Worm (Caenorhabditis elegans) whole organism, L4 larva: ENCODE measurements around the gene F13E9.11.
A peak's percentile ranks its signal among the peaks of the same experiment; 100 is the strongest.

Source experiments
- lin-1 ChIP-seq: fragments of 200-800 bp; sonication (Bioruptor generic); IDR thresholded peaks from 2 replicates; pipeline ENCODE4 v1.3.6; 2022; ENCODE audit warnings: missing genetic modification reagents, missing genetic modification characterization, missing compliant biosample characterization
- mep-1 ChIP-seq: fragments of 150-350 bp; sonication (generic microtip); optimal IDR thresholded peaks from 3 replicates; lab custom pipeline; 2014; ENCODE audit warnings: missing biosample characterization, missing genetic modification characterization
- nhr-25 ChIP-seq: sonication (generic microtip); optimal IDR thresholded peaks from 2 replicates; lab custom pipeline; 2017; ENCODE audit warnings: missing genetic modification characterization, mild to moderate bottlenecking, missing compliant biosample characterization, antibody characterized with exemption, moderate library complexity, borderline replicate concordance; ENCODE audit not compliant: insufficient read depth
- nhr-28 ChIP-seq: fragments of 150-350 bp; optimal IDR thresholded peaks from 2 replicates; lab custom pipeline; 2014; ENCODE audit warnings: missing biosample characterization, missing genetic modification characterization

The F13E9.11 gene

DNA sequence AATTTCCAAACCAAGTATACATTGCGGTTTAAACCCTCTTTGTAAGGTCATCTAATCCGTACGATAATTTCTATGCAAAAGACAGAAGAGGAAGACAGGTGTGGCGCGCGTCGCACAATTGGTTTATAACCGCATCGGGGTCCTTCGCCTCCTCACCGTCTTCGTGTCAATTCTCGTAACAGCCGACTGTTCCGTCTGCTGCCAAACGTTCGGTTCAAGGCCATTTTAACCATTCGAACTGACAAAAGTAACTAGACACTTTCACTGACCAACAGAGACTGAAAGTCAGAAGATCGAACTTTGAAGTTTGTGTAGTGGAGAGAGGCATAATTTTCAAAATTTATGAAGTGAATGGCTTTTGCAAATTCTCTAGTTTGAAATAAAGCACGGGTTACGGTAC is 53.0 kb downstream of the F13E9.11 start:
- peak; percentile 12 for TF ChIP-seq mep-1 (tag; lab: Kevin White, UChicago)
- peak; percentile 55 for TF ChIP-seq nhr-25 (tag; lab: Kevin White, UChicago)
- no peak for TF ChIP-seq lin-1 (GFP tag; lab: Robert Waterston, UW)
- TF ChIP-seq nhr-28: peak; percentile 50
